Worm (Caenorhabditis elegans) whole organism, L2 larva: ENCODE measurements around the gene R08C7.4.

Experiments
- C34F6.9 ChIP-seq: fragments of 150-350 bp; optimal IDR thresholded peaks from 2 replicates; lab custom pipeline; 2014; ENCODE audit warnings: missing biosample characterization, missing genetic modification characterization
- F13H6.1 ChIP-seq: sonication (generic microtip); optimal IDR thresholded peaks from 2 replicates; lab custom pipeline; 2016; ENCODE audit warnings: missing genetic modification characterization, missing compliant biosample characterization
- R02D3.7 ChIP-seq: fragments of 150-350 bp; optimal IDR thresholded peaks from 2 replicates; lab custom pipeline; 2014; ENCODE audit warnings: missing biosample characterization, missing genetic modification characterization
- Y55F3AM.14 ChIP-seq: fragments of 200-800 bp; sonication (Bioruptor generic); optimal IDR thresholded peaks from 2 replicates; lab custom pipeline; 2018; ENCODE audit warnings: mild to moderate bottlenecking, missing genetic modification characterization, missing compliant biosample characterization
- ZK546.5 ChIP-seq: sonication (generic microtip); optimal IDR thresholded peaks from 2 replicates; lab custom pipeline; 2017; ENCODE audit warnings: missing biosample characterization, missing genetic modification characterization
- alr-1 ChIP-seq: fragments of 150-350 bp; optimal IDR thresholded peaks from 2 replicates; lab custom pipeline; 2014; ENCODE audit warnings: missing biosample characterization, missing genetic modification characterization
- aly-2 ChIP-seq: fragments of 150-350 bp; optimal IDR thresholded peaks from 2 replicates; lab custom pipeline; 2014; ENCODE audit warnings: missing biosample characterization, missing genetic modification characterization
- ama-1 ChIP-seq: fragments of 150-350 bp; optimal IDR thresholded peaks from 2 replicates; lab custom pipeline; 2018; ENCODE audit warnings: inconsistent platforms
- blmp-1 ChIP-seq: sonication (generic microtip); optimal IDR thresholded peaks from 2 replicates; lab custom pipeline; 2017; ENCODE audit warnings: missing genetic modification characterization, mild to moderate bottlenecking, missing compliant biosample characterization, antibody characterized with exemption, moderate library complexity; ENCODE audit not compliant: insufficient read depth
- ceh-16 ChIP-seq: fragments of 150-350 bp; optimal IDR thresholded peaks from 2 replicates; lab custom pipeline; 2014; ENCODE audit warnings: missing biosample characterization, missing genetic modification characterization
- ceh-82 ChIP-seq: fragments of 150-350 bp; optimal IDR thresholded peaks from 2 replicates; lab custom pipeline; 2014; ENCODE audit warnings: missing biosample characterization, missing genetic modification characterization
- crh-2 ChIP-seq: sonication (generic microtip); optimal IDR thresholded peaks from 2 replicates; lab custom pipeline; 2017; ENCODE audit warnings: missing biosample characterization, missing genetic modification characterization
- dmd-4 ChIP-seq: sonication (generic microtip); optimal IDR thresholded peaks from 2 replicates; lab custom pipeline; 2017; ENCODE audit warnings: missing biosample characterization, missing genetic modification characterization
- egl-27 ChIP-seq: sonication (generic microtip); optimal IDR thresholded peaks from 3 replicates; lab custom pipeline; 2017; ENCODE audit warnings: missing biosample characterization, missing genetic modification reagents, missing genetic modification characterization
- elt-1 ChIP-seq: fragments of 150-350 bp; optimal IDR thresholded peaks from 2 replicates; lab custom pipeline; 2014; ENCODE audit warnings: missing biosample characterization, missing genetic modification characterization
- elt-3 ChIP-seq: sonication (generic microtip); optimal IDR thresholded peaks from 2 replicates; lab custom pipeline; 2017; ENCODE audit warnings: missing biosample characterization, missing genetic modification characterization
- fos-1 ChIP-seq: fragments of 150-350 bp; optimal IDR thresholded peaks from 2 replicates; lab custom pipeline; 2014; ENCODE audit warnings: missing biosample characterization, missing genetic modification characterization
- gmeb-1 ChIP-seq: fragments of 150-350 bp; optimal IDR thresholded peaks from 2 replicates; lab custom pipeline; 2014; ENCODE audit warnings: missing biosample characterization, missing genetic modification characterization
- lin-11 ChIP-seq: fragments of 150-350 bp; sonication (generic microtip); optimal IDR thresholded peaks from 2 replicates; lab custom pipeline; 2014; ENCODE audit warnings: missing biosample characterization, missing genetic modification characterization, inconsistent platforms, mixed read lengths
- lin-13 ChIP-seq: fragments of 150-350 bp; optimal IDR thresholded peaks from 2 replicates; lab custom pipeline; 2014; ENCODE audit warnings: missing biosample characterization, missing genetic modification reagents, missing genetic modification characterization
- lin-39 ChIP-seq: fragments of 150-350 bp; optimal IDR thresholded peaks from 2 replicates; lab custom pipeline; 2014; ENCODE audit warnings: missing biosample characterization, missing genetic modification reagents, missing genetic modification characterization
- mab-5 ChIP-seq: fragments of 150-350 bp; optimal IDR thresholded peaks from 2 replicates; lab custom pipeline; 2014; ENCODE audit warnings: missing biosample characterization, missing genetic modification characterization
- mbf-1 ChIP-seq: sonication (generic microtip); optimal IDR thresholded peaks from 2 replicates; lab custom pipeline; 2017; ENCODE audit warnings: missing biosample characterization, missing genetic modification characterization
- mdl-1 ChIP-seq, 2 experiments: fragments of 150-350 bp in 1 of 2; sonication (generic microtip) in 1 of 2; optimal IDR thresholded peaks; 2 replicates each; lab custom pipeline; 2017; ENCODE audit warnings: missing biosample characterization in 2 of 2, missing genetic modification characterization in 2 of 2
- nhr-10 ChIP-seq: sonication (generic microtip); optimal IDR thresholded peaks from 2 replicates; lab custom pipeline; 2017; ENCODE audit warnings: missing biosample characterization, missing genetic modification characterization
- nhr-11 ChIP-seq: fragments of 150-350 bp; optimal IDR thresholded peaks from 2 replicates; lab custom pipeline; 2014; ENCODE audit warnings: missing biosample characterization, missing genetic modification characterization
- nhr-12 ChIP-seq: fragments of 150-350 bp; optimal IDR thresholded peaks from 2 replicates; lab custom pipeline; 2014; ENCODE audit warnings: missing biosample characterization, missing genetic modification characterization
- nhr-129 ChIP-seq: fragments of 150-350 bp; optimal IDR thresholded peaks from 2 replicates; lab custom pipeline; 2014; ENCODE audit warnings: missing biosample characterization, missing genetic modification characterization
- nhr-21 ChIP-seq: fragments of 150-350 bp; optimal IDR thresholded peaks from 2 replicates; lab custom pipeline; 2014; ENCODE audit warnings: missing biosample characterization, missing genetic modification characterization
- nhr-23 ChIP-seq: fragments of 150-350 bp; optimal IDR thresholded peaks from 2 replicates; lab custom pipeline; 2014; ENCODE audit warnings: missing biosample characterization, missing genetic modification reagents, missing genetic modification characterization
- nhr-237 ChIP-seq: fragments of 150-350 bp; optimal IDR thresholded peaks from 2 replicates; lab custom pipeline; 2014; ENCODE audit warnings: missing biosample characterization, missing genetic modification characterization
- nhr-25 ChIP-seq: fragments of 150-350 bp; sonication (generic microtip); optimal IDR thresholded peaks from 3 replicates; lab custom pipeline; 2014; ENCODE audit warnings: missing biosample characterization, missing genetic modification characterization
- nhr-6 ChIP-seq: fragments of 150-350 bp; optimal IDR thresholded peaks from 2 replicates; lab custom pipeline; 2014; ENCODE audit warnings: missing biosample characterization, missing genetic modification characterization
- peb-1 ChIP-seq: fragments of 150-350 bp; optimal IDR thresholded peaks from 2 replicates; lab custom pipeline; 2014; ENCODE audit warnings: missing biosample characterization, missing genetic modification characterization
- sem-4 ChIP-seq: fragments of 150-350 bp; optimal IDR thresholded peaks from 2 replicates; lab custom pipeline; 2014; ENCODE audit warnings: missing biosample characterization, missing genetic modification reagents, missing genetic modification characterization
- skn-1 ChIP-seq: sonication (generic microtip); optimal IDR thresholded peaks from 2 replicates; lab custom pipeline; 2017; ENCODE audit warnings: missing biosample characterization, missing genetic modification characterization
- sma-3 ChIP-seq: sonication (generic microtip); optimal IDR thresholded peaks from 2 replicates; lab custom pipeline; 2016; ENCODE audit warnings: missing genetic modification reagents, missing genetic modification characterization, missing compliant biosample characterization
- sma-9 ChIP-seq, 2 experiments: fragments of 150-350 bp in 1 of 2; sonication (generic microtip) in 1 of 2; optimal IDR thresholded peaks; 2 replicates each; lab custom pipeline; 2014 to 2016; ENCODE audit warnings: missing genetic modification characterization in 2 of 2, mild to moderate bottlenecking in 1 of 2, missing biosample characterization in 1 of 2, missing compliant biosample characterization in 1 of 2, missing genetic modification reagents in 1 of 2, moderate library complexity in 1 of 2
- snpc-4 ChIP-seq: fragments of 150-350 bp; optimal IDR thresholded peaks from 2 replicates; lab custom pipeline; 2014; ENCODE audit warnings: missing biosample characterization, missing genetic modification characterization
- unc-39 ChIP-seq: fragments of 150-350 bp; optimal IDR thresholded peaks from 2 replicates; lab custom pipeline; 2014; ENCODE audit warnings: missing biosample characterization, missing genetic modification characterization
- unc-55 ChIP-seq: fragments of 150-350 bp; sonication (generic microtip); optimal IDR thresholded peaks from 3 replicates; lab custom pipeline; 2014; ENCODE audit warnings: missing biosample characterization, missing genetic modification reagents, missing genetic modification characterization
- unc-62 ChIP-seq: fragments of 150-350 bp; optimal IDR thresholded peaks from 2 replicates; lab custom pipeline; 2014; ENCODE audit warnings: missing biosample characterization, missing genetic modification reagents, missing genetic modification characterization
- zag-1 ChIP-seq: fragments of 150-350 bp; optimal IDR thresholded peaks from 2 replicates; lab custom pipeline; 2014; ENCODE audit warnings: missing biosample characterization, missing genetic modification characterization
- ztf-1 ChIP-seq: fragments of 200-800 bp; sonication (Bioruptor generic); conservative IDR thresholded peaks from 2 replicates; pipeline ENCODE4 v1.3.6; 2022; ENCODE audit warnings: missing genetic modification characterization, missing compliant biosample characterization
- ztf-11 ChIP-seq: sonication (generic microtip); optimal IDR thresholded peaks from 2 replicates; lab custom pipeline; 2017; ENCODE audit warnings: missing biosample characterization, missing genetic modification characterization
- ztf-4 ChIP-seq: fragments of 150-350 bp; optimal IDR thresholded peaks from 2 replicates; lab custom pipeline; 2014; ENCODE audit warnings: missing biosample characterization, missing genetic modification characterization

The R08C7.4 gene

DNA sequence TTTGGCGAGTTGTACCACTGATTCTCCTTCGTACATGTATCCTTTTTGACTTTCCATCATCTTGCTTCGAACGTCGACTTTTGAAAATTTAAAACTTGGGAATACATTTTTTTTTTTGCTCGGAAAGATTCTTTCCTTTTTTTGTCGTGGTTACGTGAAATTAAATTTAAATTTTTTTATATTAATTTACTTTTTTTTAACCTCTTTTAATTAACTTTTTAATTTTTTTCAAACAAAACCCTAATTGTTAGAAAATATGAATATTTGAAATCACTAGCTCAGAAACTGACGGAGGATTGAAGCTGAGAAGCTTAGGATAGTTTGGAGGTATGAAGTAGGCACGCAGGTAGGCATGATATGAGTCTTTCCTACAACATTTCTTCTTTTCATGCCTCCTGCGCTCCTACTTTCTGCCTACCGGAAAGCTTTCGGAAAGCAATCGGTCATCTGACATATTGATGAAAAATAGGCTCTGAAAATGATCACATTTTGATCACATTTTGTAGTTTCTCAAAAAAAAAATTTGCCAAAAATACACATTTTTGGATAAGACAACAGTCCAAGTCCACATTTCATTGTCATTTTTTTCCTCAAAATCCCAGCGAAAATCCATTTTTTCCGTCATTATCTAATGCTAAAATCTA lies at the start of gene R08C7.4, which contains the start of gene R08C7.8:
TSS of gene R08C7.4 (plus strand) at position 594 of the 644 bp plus-strand sequence.
TSS of gene R08C7.8 (minus strand) at position 101 of the 644 bp plus-strand sequence.
- TF ChIP-seq sma-9 (GFP tag; optimal IDR thresholded peaks at IDR 0.05; lab: Kevin White, UChicago) (no peak), sma-9 (tag; optimal IDR thresholded peaks at IDR 0.05; lab: Kevin White, UChicago) (no peak), aly-2 (no peak), nhr-23 (no peak), egl-27 (no peak), zag-1 (tag; lab: Kevin White, UChicago) (no peak), nhr-129 (no peak), sma-3 (GFP tag; lab: Kevin White, UChicago) (no peak), dmd-4 (tag; lab: Kevin White, UChicago) (no peak), unc-39 (tag; lab: Kevin White, UChicago) (no peak), ztf-4 (tag; lab: Kevin White, UChicago) (no peak), fos-1 (tag; lab: Kevin White, UChicago) (no peak), nhr-6 (tag; lab: Kevin White, UChicago) (no peak), ztf-1 (GFP tag; lab: Robert Waterston, UW) (no peak), nhr-25 (tag; lab: Kevin White, UChicago) (no peak), unc-55 (GFP tag; lab: Kevin White, UChicago) (no peak), elt-3 (tag; lab: Kevin White, UChicago) (no peak), F13H6.1 (tag; lab: Kevin White, UChicago) (no peak), alr-1 (no peak), R02D3.7 (tag; lab: Kevin White, UChicago) (no peak)

DNA sequence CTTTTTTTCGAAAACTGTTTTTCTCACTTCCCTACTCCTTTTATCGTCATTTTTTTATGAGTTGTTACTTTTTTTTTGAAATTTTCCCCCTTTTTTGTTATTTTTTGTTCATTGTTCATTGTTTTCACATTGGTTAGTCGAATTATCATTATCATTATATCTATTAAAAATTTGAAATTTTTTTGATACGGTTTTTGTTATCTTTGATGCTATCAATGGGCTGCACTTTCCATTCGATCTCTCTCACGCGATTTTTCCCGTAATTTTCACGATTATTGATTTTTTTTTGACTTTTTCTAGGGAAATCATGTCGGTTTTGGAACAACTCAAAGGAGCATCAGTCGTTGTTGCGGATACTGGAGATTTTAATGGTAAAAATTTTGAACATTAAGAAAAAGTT lies 48.5 kb upstream of the R08C7.4 start, which contains the start of gene tald-1:
TSS of gene tald-1 (plus strand) at position 301 of the 400 bp plus-strand sequence.
- no peak for TF ChIP-seq sma-3 (GFP tag; lab: Kevin White, UChicago)
- peak; percentile 47 for TF ChIP-seq fos-1 (tag; lab: Kevin White, UChicago)

- TF ChIP-seq nhr-6 (tag; lab: Kevin White, UChicago): peak; percentile 78
- no peak for TF ChIP-seq nhr-10
- TF ChIP-seq lin-13 (GFP tag; lab: Kevin White, UChicago): peak; percentile 92
- peak in 1 of 2 experiments; percentile 52 for TF ChIP-seq mdl-1 (tag; optimal IDR thresholded peaks at IDR 0.05; lab: Kevin White, UChicago)
- peak; percentile 90 for TF ChIP-seq crh-2
- TF ChIP-seq sma-9 (GFP tag; optimal IDR thresholded peaks at IDR 0.05; lab: Kevin White, UChicago): peak; percentile 96
- TF ChIP-seq sma-9 (tag; optimal IDR thresholded peaks at IDR 0.05; lab: Kevin White, UChicago): no peak
- peak; percentile 94 for TF ChIP-seq Y55F3AM.14 (GFP tag; lab: Kevin White, UChicago)
- peak; percentile 83 for TF ChIP-seq C34F6.9 (tag; lab: Kevin White, UChicago)
- no peak for TF ChIP-seq ztf-1 (GFP tag; lab: Robert Waterston, UW)
- TF ChIP-seq skn-1 (tag; lab: Kevin White, UChicago): peak; percentile 60
- TF ChIP-seq elt-3 (tag; lab: Kevin White, UChicago): no peak
- peak; percentile 95 for TF ChIP-seq nhr-25 (tag; lab: Kevin White, UChicago)
- no peak for TF ChIP-seq ama-1 (lab: Kevin White, UChicago)
- TF ChIP-seq unc-55 (GFP tag; lab: Kevin White, UChicago): peak; percentile 88
- TF ChIP-seq mbf-1 (tag; lab: Kevin White, UChicago): no peak
- no peak for TF ChIP-seq lin-39
- peak; percentile 90 for TF ChIP-seq sem-4 (tag; lab: Kevin White, UChicago)
- TF ChIP-seq nhr-11 (tag; lab: Kevin White, UChicago): no peak
- no peak for TF ChIP-seq aly-2
- TF ChIP-seq ceh-16 (tag; lab: Kevin White, UChicago): peak; percentile 19
- peak; percentile 93 for TF ChIP-seq nhr-21 (tag; lab: Kevin White, UChicago)
- TF ChIP-seq mab-5 (tag; lab: Kevin White, UChicago): peak; percentile 89
- peak; percentile 95 for TF ChIP-seq F13H6.1 (tag; lab: Kevin White, UChicago)
- peak; percentile 86 for TF ChIP-seq ceh-82
- TF ChIP-seq lin-11 (tag; lab: Kevin White, UChicago): peak; percentile 83
- peak; percentile 78 for TF ChIP-seq nhr-237
- TF ChIP-seq blmp-1: peak; percentile 57
- no peak for TF ChIP-seq peb-1 (tag; lab: Kevin White, UChicago)
- TF ChIP-seq elt-1 (tag; lab: Kevin White, UChicago): no peak
- TF ChIP-seq snpc-4: peak; percentile 63
- no peak for TF ChIP-seq nhr-12 (tag; lab: Kevin White, UChicago)
- no peak for TF ChIP-seq unc-62
- TF ChIP-seq fos-1 (tag; lab: Kevin White, UChicago): peak; percentile 80
- TF ChIP-seq dmd-4 (tag; lab: Kevin White, UChicago): no peak
- peak; percentile 78 for TF ChIP-seq zag-1 (tag; lab: Kevin White, UChicago)
- no peak for TF ChIP-seq ztf-11 (tag; lab: Kevin White, UChicago)
- peak; percentile 84 for TF ChIP-seq ztf-4 (tag; lab: Kevin White, UChicago)
- peak; percentile 98 for TF ChIP-seq sma-3 (GFP tag; lab: Kevin White, UChicago)
- no peak for TF ChIP-seq nhr-23
- TF ChIP-seq egl-27: peak; percentile 51
- peak; percentile 87 for TF ChIP-seq ZK546.5 (tag; lab: Kevin White, UChicago)
- peak; percentile 94 for TF ChIP-seq gmeb-1 (tag; lab: Kevin White, UChicago)
Measured at ce11 chrIV:4390438-4390894, 44.4 kb upstream of the R08C7.4 start, which contains the start of the genes rpl-7A and set-21. Gene rpl-7A, minus strand, starts transcription at chrIV:4390590. Gene set-21, plus strand, starts transcription at chrIV:4390844.
